Worm (Caenorhabditis elegans) whole organism, L4 larva: ENCODE data around the gene Y32B12B.1.
A peak's percentile ranks its signal among the peaks of the same experiment; 100 is the strongest.

ENCODE experiments used
- D1046.2 ChIP-seq: fragments of 200-800 bp; sonication (Bioruptor generic); IDR thresholded peaks from 2 replicates; pipeline ENCODE4 v1.3.6; 2022; ENCODE audit warnings: missing genetic modification characterization, missing compliant biosample characterization
- F44E2.7 ChIP-seq: fragments of 200-800 bp; sonication (Bioruptor generic); IDR thresholded peaks from 2 replicates; pipeline ENCODE4 v2.1.2; 2022; ENCODE audit warnings: missing genetic modification characterization, missing compliant biosample characterization
- ZK337.2 ChIP-seq: fragments of 200-800 bp; sonication (Bioruptor generic); IDR thresholded peaks from 2 replicates; pipeline ENCODE4 v1.3.6; 2022; ENCODE audit warnings: missing genetic modification reagents, missing genetic modification characterization, missing compliant biosample characterization
- ZK546.5 ChIP-seq, 2 experiments: sonication (generic microtip); optimal IDR thresholded peaks; 2 replicates each; lab custom pipeline; 2017; ENCODE audit warnings: missing biosample characterization in 2 of 2, missing genetic modification characterization in 2 of 2
- aly-2 ChIP-seq: sonication (generic microtip); optimal IDR thresholded peaks from 2 replicates; lab custom pipeline; 2018; ENCODE audit warnings: missing biosample characterization, missing genetic modification characterization
- ceh-82 ChIP-seq: sonication (generic microtip); optimal IDR thresholded peaks from 2 replicates; lab custom pipeline; 2017; ENCODE audit warnings: missing biosample characterization, missing genetic modification characterization
- ces-1 ChIP-seq: fragments of 150-350 bp; sonication (generic microtip); optimal IDR thresholded peaks from 4 replicates; lab custom pipeline; 2014; ENCODE audit warnings: missing biosample characterization, missing genetic modification reagents, missing genetic modification characterization
- cey-2 ChIP-seq: sonication (generic microtip); optimal IDR thresholded peaks from 3 replicates; lab custom pipeline; 2017; ENCODE audit warnings: missing genetic modification characterization, mild to moderate bottlenecking, missing compliant biosample characterization, antibody characterized with exemption, borderline replicate concordance; ENCODE audit not compliant: insufficient read depth
- daf-12 ChIP-seq: fragments of 150-350 bp; optimal IDR thresholded peaks from 2 replicates; lab custom pipeline; 2014; ENCODE audit warnings: missing biosample characterization, missing genetic modification reagents, missing genetic modification characterization
- dmd-6 ChIP-seq: fragments of 200-800 bp; sonication (Bioruptor generic); IDR thresholded peaks from 2 replicates; pipeline ENCODE4 v1.3.6; 2022; ENCODE audit warnings: missing genetic modification reagents, missing genetic modification characterization, missing compliant biosample characterization
- dmd-9 ChIP-seq: fragments of 200-800 bp; sonication (Bioruptor generic); IDR thresholded peaks from 2 replicates; pipeline ENCODE4 v1.3.6; 2022; ENCODE audit warnings: missing genetic modification reagents, missing genetic modification characterization, missing compliant biosample characterization
- dpl-1 ChIP-seq: fragments of 150-350 bp; optimal IDR thresholded peaks from 2 replicates; lab custom pipeline; 2014; ENCODE audit warnings: missing biosample characterization, missing genetic modification reagents, missing genetic modification characterization
- duxl-1 ChIP-seq: sonication (generic microtip); optimal IDR thresholded peaks from 2 replicates; lab custom pipeline; 2016; ENCODE audit warnings: mild to moderate bottlenecking, missing genetic modification characterization, moderate library complexity, missing compliant biosample characterization; ENCODE audit not compliant: poor library complexity
- hlh-30 ChIP-seq: sonication (generic microtip); optimal IDR thresholded peaks from 2 replicates; lab custom pipeline; 2017; ENCODE audit warnings: antibody characterized with exemption, mild to moderate bottlenecking, missing genetic modification characterization, missing compliant biosample characterization; ENCODE audit not compliant: insufficient read depth
- lim-7 ChIP-seq: fragments of 200-800 bp; sonication (Bioruptor generic); IDR thresholded peaks from 2 replicates; pipeline ENCODE4 v1.3.6; 2022; ENCODE audit warnings: missing genetic modification characterization, missing compliant biosample characterization
- lin-1 ChIP-seq: fragments of 200-800 bp; sonication (Bioruptor generic); IDR thresholded peaks from 2 replicates; pipeline ENCODE4 v1.3.6; 2022; ENCODE audit warnings: missing genetic modification reagents, missing genetic modification characterization, missing compliant biosample characterization
- lin-13 ChIP-seq: fragments of 150-350 bp; optimal IDR thresholded peaks from 2 replicates; lab custom pipeline; 2014; ENCODE audit warnings: missing biosample characterization, missing genetic modification reagents, missing genetic modification characterization
- lin-38 ChIP-seq: fragments of 200-800 bp; sonication (Bioruptor generic); IDR thresholded peaks from 2 replicates; pipeline ENCODE4 v1.3.6; 2022; ENCODE audit warnings: missing genetic modification reagents, missing genetic modification characterization, missing compliant biosample characterization
- lsy-2 ChIP-seq, 2 experiments: fragments of 150-350 bp in 1 of 2; sonication (generic microtip) in 1 of 2; optimal IDR thresholded peaks; 2 replicates each; lab custom pipeline; 2014 to 2017; ENCODE audit warnings: missing biosample characterization in 2 of 2, missing genetic modification characterization in 2 of 2
- mdt-29 ChIP-seq: fragments of 200-800 bp; sonication (Bioruptor generic); IDR thresholded peaks from 2 replicates; pipeline ENCODE4 v1.3.6; 2022; ENCODE audit warnings: missing genetic modification reagents, missing genetic modification characterization, missing compliant biosample characterization
- mep-1 ChIP-seq: fragments of 150-350 bp; sonication (generic microtip); optimal IDR thresholded peaks from 3 replicates; lab custom pipeline; 2014; ENCODE audit warnings: missing biosample characterization, missing genetic modification characterization
- mes-2 ChIP-seq: sonication (generic microtip); optimal IDR thresholded peaks from 2 replicates; lab custom pipeline; 2016; ENCODE audit warnings: missing genotype, mild to moderate bottlenecking, missing genetic modification characterization, missing compliant biosample characterization; ENCODE audit not compliant: poor library complexity, severe bottlenecking
- nhr-10 ChIP-seq: fragments of 150-350 bp; optimal IDR thresholded peaks from 2 replicates; lab custom pipeline; 2014; ENCODE audit warnings: missing biosample characterization, missing genetic modification characterization
- nhr-102 ChIP-seq: sonication (generic microtip); optimal IDR thresholded peaks from 2 replicates; lab custom pipeline; 2016; ENCODE audit warnings: mild to moderate bottlenecking, missing genetic modification characterization, moderate library complexity, missing compliant biosample characterization
- nhr-237 ChIP-seq: sonication (generic microtip); optimal IDR thresholded peaks from 2 replicates; lab custom pipeline; 2017; ENCODE audit warnings: missing biosample characterization, missing genetic modification characterization
- nhr-28 ChIP-seq: fragments of 150-350 bp; optimal IDR thresholded peaks from 2 replicates; lab custom pipeline; 2014; ENCODE audit warnings: missing biosample characterization, missing genetic modification characterization
- nhr-41 ChIP-seq: fragments of 200-800 bp; sonication (Bioruptor generic); IDR thresholded peaks from 2 replicates; pipeline ENCODE4 v1.3.6; 2022; ENCODE audit warnings: missing genetic modification reagents, missing genetic modification characterization, missing compliant biosample characterization
- nhr-6 ChIP-seq: fragments of 150-350 bp; optimal IDR thresholded peaks from 2 replicates; lab custom pipeline; 2014; ENCODE audit warnings: missing biosample characterization, missing genetic modification characterization
- nhr-76 ChIP-seq: fragments of 150-350 bp; optimal IDR thresholded peaks from 2 replicates; lab custom pipeline; 2014; ENCODE audit warnings: missing biosample characterization, missing genetic modification characterization
- rbr-2 ChIP-seq: sonication (generic microtip); optimal IDR thresholded peaks from 2 replicates; lab custom pipeline; 2016; ENCODE audit warnings: missing genotype, missing genetic modification characterization, missing compliant biosample characterization
- saeg-2 ChIP-seq: fragments of 200-800 bp; sonication (Bioruptor generic); IDR thresholded peaks from 2 replicates; pipeline ENCODE4 v1.3.6; 2022; ENCODE audit warnings: missing genetic modification reagents, missing genetic modification characterization, missing compliant biosample characterization
- snpc-1.2 ChIP-seq: fragments of 200-800 bp; sonication (Bioruptor generic); IDR thresholded peaks from 2 replicates; pipeline ENCODE4 v1.3.6; 2022; ENCODE audit warnings: missing genetic modification reagents, missing genetic modification characterization, missing compliant biosample characterization
- snpc-4 ChIP-seq: fragments of 150-350 bp; optimal IDR thresholded peaks from 2 replicates; lab custom pipeline; 2014; ENCODE audit warnings: missing biosample characterization, missing genetic modification characterization
- unc-62 ChIP-seq, 3 experiments: fragments of 150-350 bp in 1 of 3; sonication (generic microtip); optimal IDR thresholded peaks in 2 of 3; peaks in 1 of 3; 1 replicate in 1 of 3; 2 replicates in 2 of 3; lab custom pipeline; 2014 to 2017; ENCODE audit warnings: missing biosample characterization in 3 of 3, missing genetic modification characterization in 3 of 3, missing genetic modification reagents in 3 of 3, missing genotype in 1 of 3
- zfp-3 ChIP-seq: fragments of 200-800 bp; sonication (Bioruptor generic); conservative IDR thresholded peaks from 2 replicates; pipeline ENCODE4 v1.3.6; 2022; ENCODE audit warnings: missing genetic modification reagents, missing genetic modification characterization, missing compliant biosample characterization
- ztf-7 ChIP-seq: fragments of 150-350 bp; optimal IDR thresholded peaks from 2 replicates; lab custom pipeline; 2014; ENCODE audit warnings: missing biosample characterization, missing genetic modification characterization

Y32B12B.1 gene

DNA sequence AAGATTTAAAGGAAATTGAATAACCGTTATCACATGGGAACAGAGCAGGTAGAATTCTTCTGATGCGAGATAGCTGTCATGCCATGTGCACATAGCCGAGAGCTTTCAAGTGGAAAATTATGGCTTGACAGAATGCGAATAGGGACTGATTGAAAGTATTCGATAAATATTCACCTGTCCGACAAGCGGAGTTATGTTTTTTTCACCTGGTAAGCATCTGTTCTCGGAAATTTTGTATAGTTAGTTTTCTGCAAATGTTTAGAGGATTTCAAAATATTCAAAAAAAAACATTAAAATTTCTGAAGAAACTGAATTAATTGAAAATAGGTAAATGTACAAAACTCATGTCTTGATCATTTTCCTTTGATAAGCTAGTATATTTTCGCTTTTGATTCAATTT lies 39.3 kb upstream of the Y32B12B.1 start, which contains the start of gene srh-136:
TSS of gene srh-136 (minus strand) at position 93 of the 400 bp plus-strand sequence.
- TF ChIP-seq D1046.2 (GFP tag; lab: Robert Waterston, UW) (no peak), zfp-3 (GFP tag; lab: Robert Waterston, UW) (no peak), aly-2 (no peak), nhr-41 (GFP tag; lab: Robert Waterston, UW) (no peak)
- TF ChIP-seq, all 104 proteins: peak for 0

DNA sequence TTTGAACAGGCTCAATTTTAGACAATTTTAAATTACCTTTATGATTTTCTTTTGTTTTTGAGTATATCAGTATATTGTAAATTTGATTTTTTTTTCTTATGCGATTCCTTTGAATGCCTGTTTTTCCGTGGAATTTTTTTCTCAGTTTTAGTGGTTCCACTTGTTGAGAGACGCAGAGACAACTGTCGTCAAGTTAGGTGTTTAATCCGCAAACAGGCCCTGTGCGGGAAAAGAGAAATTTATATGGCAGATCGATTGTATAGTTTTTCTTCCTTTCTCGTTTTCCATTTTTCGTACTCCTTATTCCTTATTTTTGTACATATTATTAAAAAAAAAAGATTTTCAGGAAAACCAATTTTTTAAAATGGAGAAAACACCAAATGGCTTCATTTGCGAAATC lies 37.8 kb upstream of the Y32B12B.1 start, which contains the start of gene F36D3.1:
TSS of gene F36D3.1 (plus strand) at position 347 of the 400 bp plus-strand sequence.
- TF ChIP-seq hlh-30 (tag; lab: Kevin White, UChicago) (peak; percentile 16), unc-62 (GFP tag; optimal IDR thresholded peaks at IDR 0.05 in 1 of 2; lab: Kevin White, UChicago) (peak in 1 of 2 experiments; percentile 3), unc-62 (tag; optimal IDR thresholded peaks at IDR 0.05; lab: Kevin White, UChicago) (no peak), lin-38 (no peak), ZK337.2 (GFP tag; lab: Robert Waterston, UW) (no peak), mdt-29 (GFP tag; lab: Robert Waterston, UW) (no peak), nhr-28 (tag; lab: Kevin White, UChicago) (peak; percentile 25), dmd-6 (GFP tag; lab: Robert Waterston, UW) (0 out of 2 replicates have a peak, but pooled peaks have one; percentile 16), lsy-2 (tag; optimal IDR thresholded peaks at IDR 0.05; lab: Kevin White, UChicago) (no peak), dpl-1 (GFP tag; lab: Kevin White, UChicago) (peak; percentile 87), ztf-7 (tag; lab: Kevin White, UChicago) (peak; percentile 1), mes-2 (tag; lab: Kevin White, UChicago) (peak; percentile 67), rbr-2 (tag; lab: Kevin White, UChicago) (peak; percentile 12), nhr-76 (tag; lab: Kevin White, UChicago) (no peak), nhr-6 (tag; lab: Kevin White, UChicago) (no peak)

DNA sequence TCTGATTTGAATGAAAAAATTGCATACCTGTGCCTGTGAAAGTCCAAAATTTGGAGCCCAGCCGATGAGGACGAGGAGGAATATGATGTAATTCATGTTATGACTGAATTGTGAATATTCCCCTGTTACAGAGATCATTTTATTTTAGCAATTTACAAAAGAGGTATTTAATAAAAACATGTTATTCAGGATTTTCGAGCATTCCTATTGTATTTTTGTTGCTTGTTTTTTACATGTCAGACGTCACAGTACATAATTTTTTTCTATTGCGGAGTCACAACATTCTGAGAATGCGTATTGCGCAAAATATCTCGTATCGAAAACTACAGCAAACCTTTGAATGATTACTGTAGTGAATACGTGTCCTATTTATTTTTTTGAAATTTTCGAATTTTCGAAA lies 33.6 kb upstream of the Y32B12B.1 start, which contains the start of gene F36D3.14:
TSS of gene F36D3.14 (minus strand) at position 101 of the 400 bp plus-strand sequence.
- TF ChIP-seq unc-62 (GFP tag; optimal IDR thresholded peaks at IDR 0.05 in 1 of 2; lab: Kevin White, UChicago) (peak in 1 of 2 experiments; percentile 29), unc-62 (tag; optimal IDR thresholded peaks at IDR 0.05; lab: Kevin White, UChicago) (no peak), lin-13 (GFP tag; lab: Kevin White, UChicago) (no peak), lin-1 (GFP tag; lab: Robert Waterston, UW) (no peak), dpl-1 (GFP tag; lab: Kevin White, UChicago) (no peak), snpc-1.2 (no peak)

DNA sequence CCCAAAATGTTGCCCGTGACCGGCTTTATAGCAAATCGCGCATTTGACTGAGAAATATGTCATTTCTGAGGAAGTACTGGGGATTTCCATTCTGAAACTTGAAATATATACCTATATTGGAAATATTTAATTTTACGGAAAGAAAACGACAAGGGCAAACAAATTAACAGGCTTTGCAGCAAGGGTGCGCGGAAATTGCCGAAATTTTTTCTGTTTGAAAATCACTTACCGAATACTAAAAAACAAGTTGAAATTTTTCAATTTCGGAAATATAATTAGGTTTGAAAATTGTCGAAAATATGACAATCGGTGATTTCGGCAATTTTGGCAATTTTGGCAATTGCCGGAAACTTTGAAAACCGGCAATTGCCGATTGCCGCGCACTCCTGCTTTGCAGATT lies 31.0 kb upstream of the Y32B12B.1 start, which contains the start of gene nhr-54:
TSS of gene nhr-54 (minus strand) at position 101 of the 400 bp plus-strand sequence.
- no peak for TF ChIP-seq D1046.2 (GFP tag; lab: Robert Waterston, UW)
- no peak for TF ChIP-seq saeg-2 (GFP tag; lab: Robert Waterston, UW)
- TF ChIP-seq lin-1 (GFP tag; lab: Robert Waterston, UW) = no peak
- TF ChIP-seq nhr-10 (tag; lab: Kevin White, UChicago) = no peak
- TF ChIP-seq nhr-102 (tag; lab: Kevin White, UChicago) = no peak
- no peak for TF ChIP-seq duxl-1 (tag; lab: Kevin White, UChicago)
- no peak for TF ChIP-seq dmd-9 (GFP tag; lab: Robert Waterston, UW)
- TF ChIP-seq lin-13 (GFP tag; lab: Kevin White, UChicago) = no peak
- TF ChIP-seq ces-1 (GFP tag; lab: Kevin White, UChicago) = no peak
- TF ChIP-seq nhr-237 (tag; lab: Kevin White, UChicago) = no peak
- TF ChIP-seq dpl-1 (GFP tag; lab: Kevin White, UChicago) = no peak
- TF ChIP-seq cey-2 (tag; lab: Kevin White, UChicago) = no peak
- TF ChIP-seq ceh-82 (tag; lab: Kevin White, UChicago) = no peak
- TF ChIP-seq dmd-6 (GFP tag; lab: Robert Waterston, UW) = no peak
- no peak for TF ChIP-seq snpc-4
- no peak for TF ChIP-seq lim-7
- no peak for TF ChIP-seq F44E2.7 (GFP tag; lab: Robert Waterston, UW)
- TF ChIP-seq mep-1 (tag; lab: Kevin White, UChicago) = no peak
- TF ChIP-seq ZK546.5 (tag; optimal IDR thresholded peaks at IDR 0.05; lab: Kevin White, UChicago) = no peak
- no peak for TF ChIP-seq daf-12 (tag; lab: Kevin White, UChicago)
